Worm (Caenorhabditis elegans): Measurements from ENCODE around the gene F32D8.14.

F32D8.14 gene

DNA sequence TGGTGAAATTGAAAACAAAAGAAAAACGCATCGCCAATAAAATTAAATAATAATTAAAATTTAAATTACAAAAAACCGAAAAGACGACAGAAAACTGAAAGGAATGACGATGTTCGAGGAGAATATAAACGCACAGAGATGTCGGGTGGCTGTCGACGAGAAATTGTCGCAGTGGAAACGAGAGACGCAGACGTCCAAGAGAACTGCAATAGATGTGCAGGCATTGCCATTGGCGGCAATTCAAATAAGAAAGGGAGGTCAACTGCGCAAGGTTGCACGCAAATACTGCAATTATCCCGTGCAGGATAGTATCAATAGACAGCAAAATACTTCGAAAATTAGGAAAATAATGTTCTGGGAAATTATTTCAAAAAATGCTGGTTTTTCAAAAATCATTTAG lies 2.6 kb upstream of the F32D8.14 start (continued):
- TF ChIP-seq pax-1 (tag; optimal IDR thresholded peaks at IDR 0.05), result peak; percentile 97
- TF ChIP-seq F13H6.1 (tag; optimal IDR thresholded peaks at IDR 0.05), result peak; percentile 66
- peak; percentile 40 for TF ChIP-seq fkh-6 (tag; optimal IDR thresholded peaks at IDR 0.05)
- peak; percentile 36 for TF ChIP-seq lin-11 (tag; optimal IDR thresholded peaks at IDR 0.05)
- peak; percentile 75 for TF ChIP-seq gmeb-2 (tag; optimal IDR thresholded peaks at IDR 0.05)
- peak; percentile 4 for TF ChIP-seq C38D4.7 (GFP tag; optimal IDR thresholded peaks at IDR 0.05)
- TF ChIP-seq hlh-6 (tag; optimal IDR thresholded peaks at IDR 0.05), result no peak
- TF ChIP-seq nhr-232 (tag; optimal IDR thresholded peaks at IDR 0.05), result no peak
- peak; percentile 82 for TF ChIP-seq elt-2 (tag; optimal IDR thresholded peaks at IDR 0.05)
- TF ChIP-seq ttx-3 (tag; optimal IDR thresholded peaks at IDR 0.05), result no peak
- peak; percentile 85 for TF ChIP-seq unc-42 (tag; optimal IDR thresholded peaks at IDR 0.05)
- TF ChIP-seq unc-55 (GFP tag; optimal IDR thresholded peaks at IDR 0.05), result peak; percentile 93
- TF ChIP-seq mec-3 (tag; optimal IDR thresholded peaks at IDR 0.05; ENCODE audit: borderline replicate concordance), result no peak
- TF ChIP-seq ceh-18 (tag; optimal IDR thresholded peaks at IDR 0.05), result peak; percentile 88
- TF ChIP-seq elt-4 (tag; optimal IDR thresholded peaks at IDR 0.05), result no peak
- peak; percentile 21 for TF ChIP-seq T23F11.4 (GFP tag; optimal IDR thresholded peaks at IDR 0.05)
- TF ChIP-seq syd-9 (tag; optimal IDR thresholded peaks at IDR 0.05), result peak; percentile 47
- 0 out of 2 replicates have a peak, but pooled peaks have one; percentile 36 for TF ChIP-seq unc-3 (GFP tag; conservative IDR thresholded peaks at IDR 0.05)
- TF ChIP-seq unc-3 (tag; optimal IDR thresholded peaks at IDR 0.05), result no peak
- TF ChIP-seq che-1 (tag; optimal IDR thresholded peaks at IDR 0.05), result peak; percentile 66
- peak; percentile 54 for TF ChIP-seq pha-2 (tag; optimal IDR thresholded peaks at IDR 0.05)
- peak; percentile 57 for TF ChIP-seq lim-6 (tag; optimal IDR thresholded peaks at IDR 0.05)
- peak; percentile 51 for TF ChIP-seq pqm-1 (tag; optimal IDR thresholded peaks at IDR 0.05)
- TF ChIP-seq ztf-16 (tag; optimal IDR thresholded peaks at IDR 0.05), result peak; percentile 68
- peak; percentile 23 for TF ChIP-seq dmd-4 (tag; optimal IDR thresholded peaks at IDR 0.05; ENCODE audit: borderline replicate concordance)
- TF ChIP-seq madf-2 (tag; optimal IDR thresholded peaks at IDR 0.05), result peak; percentile 79
- peak; percentile 17 for TF ChIP-seq fkh-10 (GFP tag; optimal IDR thresholded peaks at IDR 0.05)
- TF ChIP-seq pat-9 (tag; optimal IDR thresholded peaks at IDR 0.05), result peak; percentile 57
- TF ChIP-seq Y22D7AL.16 (tag; optimal IDR thresholded peaks at IDR 0.05), result peak; percentile 60
- peak; percentile 95 for TF ChIP-seq nfya-1 (tag; optimal IDR thresholded peaks at IDR 0.05)
- TF ChIP-seq ceh-48 (tag; optimal IDR thresholded peaks at IDR 0.05), result peak; percentile 49
- peak; percentile 21 for TF ChIP-seq K02D7.2 (tag; optimal IDR thresholded peaks at IDR 0.05)
- TF ChIP-seq ceh-34 (tag; optimal IDR thresholded peaks at IDR 0.05), result peak; percentile 89
- no peak for TF ChIP-seq ceh-22 (tag; optimal IDR thresholded peaks at IDR 0.05)
- TF ChIP-seq sox-2 (GFP tag; IDR thresholded peaks at IDR 0.05), result no peak; the same call in 1 of the 2 replicates
- TF ChIP-seq ceh-24 (tag; optimal IDR thresholded peaks at IDR 0.05), result no peak
- peak; percentile 92 for TF ChIP-seq tbx-2 (tag; optimal IDR thresholded peaks at IDR 0.05)
- peak; percentile 77 for TF ChIP-seq ceh-14 (tag; optimal IDR thresholded peaks at IDR 0.05)
- TF ChIP-seq npax-4 (tag; optimal IDR thresholded peaks at IDR 0.05), result no peak
- peak; percentile 65 for TF ChIP-seq ceh-19 (GFP tag; optimal IDR thresholded peaks at IDR 0.05)
- TF ChIP-seq rnt-1 (tag; optimal IDR thresholded peaks at IDR 0.05), result peak; percentile 85
- peak; percentile 65 for TF ChIP-seq ahr-1 (tag; optimal IDR thresholded peaks at IDR 0.05)
- peak; percentile 62 for TF ChIP-seq pros-1 (tag; optimal IDR thresholded peaks at IDR 0.05)
- peak; percentile 52 for TF ChIP-seq sdc-2 (tag; optimal IDR thresholded peaks at IDR 0.05)
- TF ChIP-seq hlh-13 (GFP tag; optimal IDR thresholded peaks at IDR 0.05), result no peak
- TF ChIP-seq ceh-9 (tag; optimal IDR thresholded peaks at IDR 0.05), result no peak
- TF ChIP-seq ceh-6 (GFP tag; optimal IDR thresholded peaks at IDR 0.05), result peak; percentile 4
- TF ChIP-seq unc-86 (tag; optimal IDR thresholded peaks at IDR 0.05), result peak; percentile 74
- TF ChIP-seq nhr-11 (tag; optimal IDR thresholded peaks at IDR 0.05), result peak; percentile 7
- TF ChIP-seq pha-4 (tag; optimal IDR thresholded peaks at IDR 0.05), result no peak
- TF ChIP-seq ceh-31 (tag; optimal IDR thresholded peaks at IDR 0.05), result peak; percentile 90
